In the genomic region with DNA sequence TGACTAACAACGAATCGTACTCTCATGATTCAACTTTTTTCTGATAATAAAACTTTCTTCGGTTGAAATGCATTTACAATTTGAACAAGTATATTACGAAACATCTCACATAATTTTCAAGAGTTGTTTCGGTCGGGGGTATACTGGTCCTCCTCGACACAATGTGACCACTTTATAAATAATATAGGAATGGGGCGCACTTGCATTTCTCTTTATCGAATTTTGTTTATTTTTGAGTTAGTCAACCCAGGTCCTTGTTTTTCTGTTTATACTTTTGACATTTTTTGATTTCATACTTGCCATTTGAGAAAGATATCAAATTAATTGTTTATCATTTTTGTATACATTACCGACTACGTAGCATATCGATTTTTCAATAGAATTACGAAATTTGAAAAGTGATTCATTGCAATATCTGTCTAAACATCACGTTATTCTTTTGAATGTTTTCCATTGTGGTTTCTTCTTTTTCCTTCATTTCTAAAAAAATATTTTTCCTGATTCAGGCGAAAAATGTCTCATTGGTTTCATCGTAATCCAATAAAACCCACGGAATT, we compare ENCODE assay signal across 7 worm cellular contexts.
A peak's percentile ranks its signal among the peaks of the same experiment; 100 is the strongest.
TF ChIP-seq lines count a peak whose summit lies in the region.

A gene (plus strand): TSS at position 507 of the 557 bp plus-strand sequence.

TF ChIP-seq in whole organism, L1 larva, 84 proteins besides CTCF, POLR2A, EP300 and RAD21 (continues in another document):
- TF ChIP-seq lin-14 (GFP tag; optimal IDR thresholded peaks at IDR 0.05; lab: Kevin White, UChicago) (peak; percentile 68), nhr-77 (tag; optimal IDR thresholded peaks at IDR 0.05; lab: Kevin White, UChicago) (no peak), ztf-4 (tag; optimal IDR thresholded peaks at IDR 0.05; lab: Kevin White, UChicago) (no peak), vab-15 (tag; optimal IDR thresholded peaks at IDR 0.05; lab: Kevin White, UChicago) (no peak), elt-2 (tag; optimal IDR thresholded peaks at IDR 0.05; lab: Kevin White, UChicago) (peak; percentile 6), lin-35 (GFP tag; optimal IDR thresholded peaks at IDR 0.05; lab: Kevin White, UChicago) (peak; percentile 16 to 24), lir-3 (tag; optimal IDR thresholded peaks at IDR 0.05; lab: Kevin White, UChicago; ENCODE audit: poor library complexity) (no peak), nhr-12 (tag; optimal IDR thresholded peaks at IDR 0.05; lab: Kevin White, UChicago) (no peak), C16A3.4 (tag; optimal IDR thresholded peaks at IDR 0.05; lab: Kevin White, UChicago) (peak; percentile 5), snu-23 (GFP tag; optimal IDR thresholded peaks at IDR 0.05; lab: Kevin White, UChicago) (peak; percentile 1), dpl-1 (GFP tag; optimal IDR thresholded peaks at IDR 0.05; lab: Kevin White, UChicago) (peak in 1 of 3 experiments; percentile 38), ceh-63 (GFP tag; optimal IDR thresholded peaks at IDR 0.05; lab: Kevin White, UChicago) (no peak)

TF ChIP-seq in whole organism, L2 larva, 48 proteins besides CTCF, POLR2A, EP300 and RAD21 (continues in another document):
- no peak for TF ChIP-seq nhr-10 (tag; optimal IDR thresholded peaks at IDR 0.05; lab: Kevin White, UChicago)
- no peak for TF ChIP-seq sem-4 (tag; optimal IDR thresholded peaks at IDR 0.05; lab: Kevin White, UChicago)
- no peak for TF ChIP-seq nhr-25 (tag; optimal IDR thresholded peaks at IDR 0.05; lab: Kevin White, UChicago)
- no peak for TF ChIP-seq ZK546.5 (tag; optimal IDR thresholded peaks at IDR 0.05; lab: Kevin White, UChicago)
- no peak for TF ChIP-seq snpc-4 (tag; optimal IDR thresholded peaks at IDR 0.05; lab: Kevin White, UChicago)
- TF ChIP-seq C34F6.9 (tag; optimal IDR thresholded peaks at IDR 0.05; lab: Kevin White, UChicago): peak; percentile 42
- TF ChIP-seq F13H6.1 (tag; optimal IDR thresholded peaks at IDR 0.05; lab: Kevin White, UChicago): no peak
- peak in 1 of 2 experiments; percentile 35 for TF ChIP-seq lsy-2 (tag; optimal IDR thresholded peaks at IDR 0.05; lab: Kevin White, UChicago)
- TF ChIP-seq aly-2 (tag; optimal IDR thresholded peaks at IDR 0.05; lab: Kevin White, UChicago): no peak
- no peak for TF ChIP-seq ztf-1 (GFP tag; conservative IDR thresholded peaks at IDR 0.05; lab: Robert Waterston, UW)
- peak; percentile 57 for TF ChIP-seq unc-55 (GFP tag; optimal IDR thresholded peaks at IDR 0.05; lab: Kevin White, UChicago)
- TF ChIP-seq unc-39 (tag; optimal IDR thresholded peaks at IDR 0.05; lab: Kevin White, UChicago): no peak
- no peak for TF ChIP-seq nhr-21 (tag; optimal IDR thresholded peaks at IDR 0.05; lab: Kevin White, UChicago)

TF ChIP-seq in whole organism, L3 larva, 47 proteins besides CTCF, POLR2A, EP300 and RAD21 (continues in another document):
- peak; percentile 41 for TF ChIP-seq snpc-4 (tag; optimal IDR thresholded peaks at IDR 0.05; lab: Kevin White, UChicago)
- TF ChIP-seq unc-62 (GFP tag; optimal IDR thresholded peaks at IDR 0.05; lab: Kevin White, UChicago): no peak
- peak; percentile 29 for TF ChIP-seq ceh-28 (tag; optimal IDR thresholded peaks at IDR 0.05; lab: Kevin White, UChicago)
- no peak for TF ChIP-seq tbx-2 (tag; optimal IDR thresholded peaks at IDR 0.05; lab: Kevin White, UChicago)
- TF ChIP-seq elt-1 (tag; optimal IDR thresholded peaks at IDR 0.05; lab: Kevin White, UChicago): no peak
- peak; percentile 74 for TF ChIP-seq pha-4 (tag; optimal IDR thresholded peaks at IDR 0.05; lab: Kevin White, UChicago)
- TF ChIP-seq fos-1 (tag; optimal IDR thresholded peaks at IDR 0.05; lab: Kevin White, UChicago): no peak
- peak; percentile 37 for TF ChIP-seq elt-2 (tag; optimal IDR thresholded peaks at IDR 0.05; lab: Kevin White, UChicago)
- no peak for TF ChIP-seq lsy-12 (tag; optimal IDR thresholded peaks at IDR 0.05; lab: Kevin White, UChicago)
- no peak for TF ChIP-seq nhr-237 (tag; optimal IDR thresholded peaks at IDR 0.05; lab: Kevin White, UChicago)
- TF ChIP-seq ceh-82 (tag; optimal IDR thresholded peaks at IDR 0.05; lab: Kevin White, UChicago): no peak
- peak; percentile 28 for TF ChIP-seq pqm-1 (tag; optimal IDR thresholded peaks at IDR 0.05; lab: Kevin White, UChicago)
- no peak for TF ChIP-seq mdl-1 (tag; optimal IDR thresholded peaks at IDR 0.05; lab: Kevin White, UChicago)

TF ChIP-seq in whole organism, L4 larva, 104 proteins besides CTCF, POLR2A, EP300 and RAD21 (continues in another document):
- TF ChIP-seq mdl-1 (tag; optimal IDR thresholded peaks at IDR 0.05; lab: Kevin White, UChicago): peak in 1 of 2 experiments; percentile 30
- peak; percentile 36 for TF ChIP-seq hlh-11 (tag; optimal IDR thresholded peaks at IDR 0.05; lab: Kevin White, UChicago)
- TF ChIP-seq pqm-1 (tag; optimal IDR thresholded peaks at IDR 0.05; lab: Kevin White, UChicago): peak; percentile 47
- TF ChIP-seq nhr-28 (tag; optimal IDR thresholded peaks at IDR 0.05; lab: Kevin White, UChicago): peak; percentile 33
- peak in 1 of 2 experiments; percentile 46 for TF ChIP-seq lsy-2 (tag; optimal IDR thresholded peaks at IDR 0.05; lab: Kevin White, UChicago)
- no peak for TF ChIP-seq T20F7.1 (GFP tag; optimal IDR thresholded peaks at IDR 0.05; lab: Kevin White, UChicago)
- no peak for TF ChIP-seq nhr-25 (tag; optimal IDR thresholded peaks at IDR 0.05; lab: Kevin White, UChicago; ENCODE audit: borderline replicate concordance, insufficient read depth)
- peak; percentile 35 for TF ChIP-seq mep-1 (tag; optimal IDR thresholded peaks at IDR 0.05; lab: Kevin White, UChicago)
- peak; percentile 2 for TF ChIP-seq rbr-2 (tag; optimal IDR thresholded peaks at IDR 0.05; lab: Kevin White, UChicago)
- no peak for TF ChIP-seq zip-11 (GFP tag; IDR thresholded peaks at IDR 0.05; lab: Robert Waterston, UW)
- TF ChIP-seq hlh-30 (tag; optimal IDR thresholded peaks at IDR 0.05; lab: Kevin White, UChicago; ENCODE audit: insufficient read depth): peak; percentile 73
- TF ChIP-seq ceh-28 (tag; optimal IDR thresholded peaks at IDR 0.05; lab: Kevin White, UChicago): no peak

TF ChIP-seq in whole organism, late embryonic, 69 proteins besides CTCF, POLR2A, EP300 and RAD21:
- TF ChIP-seq ceh-2 (tag; optimal IDR thresholded peaks at IDR 0.05; lab: Kevin White, UChicago): no peak
- peak; percentile 61 for TF ChIP-seq unc-42 (tag; optimal IDR thresholded peaks at IDR 0.05; lab: Kevin White, UChicago)

TF ChIP-seq in whole organism, mixed stage, embryonic, 35 proteins besides CTCF, POLR2A, EP300 and RAD21:
- TF ChIP-seq cnd-1 (tag; optimal IDR thresholded peaks at IDR 0.05; lab: Kevin White, UChicago): no peak
- peak; percentile 51 for TF ChIP-seq ces-1 (GFP tag; optimal IDR thresholded peaks at IDR 0.05; lab: Kevin White, UChicago)
TF ChIP-seq in whole organism, mixed stage, embryonic: peak in this region for 1.

TF ChIP-seq in whole organism, young adult, 124 proteins besides CTCF, POLR2A, EP300 and RAD21:
- no peak for TF ChIP-seq cebp-1 (GFP tag; IDR thresholded peaks at IDR 0.05; lab: Robert Waterston, UW)
- peak; percentile 76 for TF ChIP-seq cebp-1 (tag; optimal IDR thresholded peaks at IDR 0.05; lab: Kevin White, UChicago)
- TF ChIP-seq ceh-27 (GFP tag; optimal IDR thresholded peaks at IDR 0.05; lab: Kevin White, UChicago): peak; percentile 53
- TF ChIP-seq nhr-80 (tag; optimal IDR thresholded peaks at IDR 0.05; lab: Kevin White, UChicago): peak; percentile 36
- TF ChIP-seq Y79H2A.3 (GFP tag; conservative IDR thresholded peaks at IDR 0.05; lab: Robert Waterston, UW): no peak
- no peak for TF ChIP-seq F23B12.7 (tag; optimal IDR thresholded peaks at IDR 0.05; lab: Kevin White, UChicago; ENCODE audit: insufficient read depth)
- no peak for TF ChIP-seq Y67H2A.10 (GFP tag; conservative IDR thresholded peaks at IDR 0.05; lab: Robert Waterston, UW)
